Worm (Caenorhabditis elegans): ENCODE data around the gene ugt-16.

- TF ChIP-seq med-1 (GFP tag; optimal IDR thresholded peaks at IDR 0.05; ENCODE audit: insufficient read depth) (no peak), flt-1 (GFP tag; IDR thresholded peaks at IDR 0.05) (no peak), cog-1 (tag; optimal IDR thresholded peaks at IDR 0.05) (no peak), ztf-23 (GFP tag; IDR thresholded peaks at IDR 0.05) (no peak), T22C8.4 (GFP tag; IDR thresholded peaks at IDR 0.05) (no peak), ref-1 (GFP tag; conservative IDR thresholded peaks at IDR 0.05) (no peak), klf-2 (GFP tag; conservative IDR thresholded peaks at IDR 0.05) (no peak)
Observed at ce11 chrV:12835388-12835787, 10.6 kb downstream of the ugt-16 start, which contains the start of gene C44H9.4.
